Worm (Caenorhabditis elegans) whole organism, L3 larva: ENCODE data around the gene F09F9.3.

Experiments
- R02D3.7 ChIP-seq: fragments of 150-350 bp; optimal IDR thresholded peaks from 2 replicates; lab custom pipeline; 2014; ENCODE audit warnings: missing biosample characterization, missing genetic modification characterization
- ceh-16 ChIP-seq: sonication (generic microtip); optimal IDR thresholded peaks from 2 replicates; lab custom pipeline; 2017; ENCODE audit warnings: missing biosample characterization, missing genetic modification characterization
- ceh-28 ChIP-seq: fragments of 150-350 bp; optimal IDR thresholded peaks from 2 replicates; lab custom pipeline; 2014; ENCODE audit warnings: missing biosample characterization, missing genetic modification reagents, missing genetic modification characterization
- daf-12 ChIP-seq: fragments of 150-350 bp; optimal IDR thresholded peaks from 2 replicates; lab custom pipeline; 2014; ENCODE audit warnings: missing biosample characterization, missing genetic modification reagents, missing genetic modification characterization
- egl-5 ChIP-seq: fragments of 150-350 bp; optimal IDR thresholded peaks from 2 replicates; lab custom pipeline; 2017; ENCODE audit warnings: missing biosample characterization, missing genetic modification reagents, missing genetic modification characterization, inconsistent platforms
- elt-1 ChIP-seq: fragments of 150-350 bp; optimal IDR thresholded peaks from 2 replicates; lab custom pipeline; 2014; ENCODE audit warnings: missing biosample characterization, missing genetic modification characterization
- elt-2 ChIP-seq: sonication (generic microtip); optimal IDR thresholded peaks from 2 replicates; lab custom pipeline; 2016; ENCODE audit warnings: missing genetic modification reagents, mild to moderate bottlenecking, missing genetic modification characterization, missing compliant biosample characterization
- fkh-10 ChIP-seq: sonication (generic microtip); optimal IDR thresholded peaks from 2 replicates; lab custom pipeline; 2017; ENCODE audit warnings: missing biosample characterization, missing genetic modification reagents, missing genetic modification characterization
- fkh-2 ChIP-seq: fragments of 150-350 bp; optimal IDR thresholded peaks from 2 replicates; lab custom pipeline; 2014; ENCODE audit warnings: missing biosample characterization, missing genetic modification reagents, missing genetic modification characterization
- hmg-11 ChIP-seq: sonication (generic microtip); optimal IDR thresholded peaks from 2 replicates; lab custom pipeline; 2016; ENCODE audit warnings: missing genetic modification characterization, missing compliant biosample characterization
- jun-1 ChIP-seq: fragments of 150-350 bp; optimal IDR thresholded peaks from 2 replicates; lab custom pipeline; 2014; ENCODE audit warnings: missing biosample characterization, missing genetic modification reagents, missing genetic modification characterization
- lin-39 ChIP-seq: fragments of 150-350 bp; optimal IDR thresholded peaks from 2 replicates; lab custom pipeline; 2018; ENCODE audit warnings: missing biosample characterization, missing genetic modification reagents, missing genetic modification characterization
- mml-1 ChIP-seq: fragments of 150-350 bp; sonication (generic microtip); optimal IDR thresholded peaks from 3 replicates; lab custom pipeline; 2014; ENCODE audit warnings: missing biosample characterization, missing genetic modification characterization
- nhr-11 ChIP-seq: fragments of 150-350 bp; optimal IDR thresholded peaks from 2 replicates; lab custom pipeline; 2014; ENCODE audit warnings: missing biosample characterization, missing genetic modification characterization
- nhr-12 ChIP-seq: fragments of 150-350 bp; optimal IDR thresholded peaks from 2 replicates; lab custom pipeline; 2014; ENCODE audit warnings: missing biosample characterization, missing genetic modification characterization
- nhr-237 ChIP-seq: fragments of 150-350 bp; optimal IDR thresholded peaks from 2 replicates; lab custom pipeline; 2014; ENCODE audit warnings: missing biosample characterization, missing genetic modification characterization
- nhr-28 ChIP-seq: fragments of 150-350 bp; optimal IDR thresholded peaks from 2 replicates; lab custom pipeline; 2014; ENCODE audit warnings: missing biosample characterization, missing genetic modification characterization
- nhr-43 ChIP-seq: sonication (generic microtip); optimal IDR thresholded peaks from 2 replicates; lab custom pipeline; 2016; ENCODE audit warnings: mild to moderate bottlenecking, missing genetic modification characterization, missing compliant biosample characterization; ENCODE audit not compliant: poor library complexity, severe bottlenecking
- nhr-76 ChIP-seq: fragments of 150-350 bp; sonication (generic microtip); optimal IDR thresholded peaks from 5 replicates; lab custom pipeline; 2014; ENCODE audit warnings: missing biosample characterization, missing genetic modification characterization
- pha-4 ChIP-seq: fragments of 150-350 bp; optimal IDR thresholded peaks from 2 replicates; lab custom pipeline; 2014; ENCODE audit warnings: missing biosample characterization, missing genetic modification reagents, missing genetic modification characterization
- pqm-1 ChIP-seq: fragments of 150-350 bp; optimal IDR thresholded peaks from 2 replicates; lab custom pipeline; 2017; ENCODE audit warnings: missing biosample characterization, missing genetic modification characterization, inconsistent platforms
- skn-1 ChIP-seq: fragments of 150-350 bp; optimal IDR thresholded peaks from 2 replicates; lab custom pipeline; 2014; ENCODE audit warnings: missing biosample characterization, missing genetic modification characterization
- tbx-2 ChIP-seq: sonication (generic microtip); optimal IDR thresholded peaks from 2 replicates; lab custom pipeline; 2016; ENCODE audit warnings: mild to moderate bottlenecking, missing genetic modification characterization, missing compliant biosample characterization
- unc-62 ChIP-seq: fragments of 150-350 bp; sonication (generic microtip); optimal IDR thresholded peaks from 4 replicates; lab custom pipeline; 2014; ENCODE audit warnings: missing biosample characterization, missing genetic modification reagents, missing genetic modification characterization

F09F9.3 gene

DNA sequence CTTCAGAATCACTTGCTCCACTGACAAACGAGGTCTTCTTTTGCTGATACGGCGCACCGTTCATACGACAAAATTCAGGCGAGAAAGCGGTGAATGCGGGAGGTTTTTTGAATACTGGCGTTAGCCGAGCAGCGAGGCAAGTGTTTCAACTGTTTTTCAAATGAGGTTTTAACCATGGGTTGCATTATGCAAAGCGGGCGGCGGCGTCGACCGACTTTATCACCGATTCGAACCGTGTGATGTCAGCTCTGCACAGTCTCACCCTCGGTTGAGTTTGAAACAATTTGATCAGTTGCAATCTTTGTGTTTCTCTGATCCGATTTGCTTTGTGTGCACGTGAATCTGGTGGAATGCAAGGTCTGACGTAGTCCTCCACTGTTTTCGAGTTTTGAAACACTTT is 20.4 kb downstream of the F09F9.3 start, which contains the start of gene clh-4:
clh-4 (minus strand) TSS at position 101 of the 400 bp plus-strand sequence.
- TF ChIP-seq nhr-76 (tag; lab: Kevin White, UChicago), result no peak

DNA sequence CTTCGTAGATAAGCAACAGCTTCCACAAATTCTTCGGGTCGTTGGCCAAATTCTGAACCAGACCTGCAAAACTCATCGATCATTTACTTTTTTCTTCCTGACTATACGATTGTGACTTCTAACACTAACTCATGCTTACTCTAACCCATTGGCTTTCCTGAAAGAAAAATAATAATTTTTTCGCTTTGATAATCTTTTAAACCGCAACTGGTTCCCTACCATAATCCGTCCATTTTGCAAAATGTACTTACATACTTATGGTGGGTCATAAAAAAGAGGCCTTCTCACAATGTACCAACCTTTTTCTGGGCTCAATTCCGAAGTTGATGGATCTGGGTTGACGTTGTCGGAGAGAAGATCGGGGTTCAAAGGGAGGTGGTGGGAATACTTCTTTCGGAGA is 25.9 kb downstream of the F09F9.3 start:
- TF ChIP-seq lin-39 (tag; lab: Kevin White, UChicago) (peak; percentile 3), elt-1 (tag; lab: Kevin White, UChicago) (peak; percentile 47), ceh-16 (tag; lab: Kevin White, UChicago) (no peak)

DNA sequence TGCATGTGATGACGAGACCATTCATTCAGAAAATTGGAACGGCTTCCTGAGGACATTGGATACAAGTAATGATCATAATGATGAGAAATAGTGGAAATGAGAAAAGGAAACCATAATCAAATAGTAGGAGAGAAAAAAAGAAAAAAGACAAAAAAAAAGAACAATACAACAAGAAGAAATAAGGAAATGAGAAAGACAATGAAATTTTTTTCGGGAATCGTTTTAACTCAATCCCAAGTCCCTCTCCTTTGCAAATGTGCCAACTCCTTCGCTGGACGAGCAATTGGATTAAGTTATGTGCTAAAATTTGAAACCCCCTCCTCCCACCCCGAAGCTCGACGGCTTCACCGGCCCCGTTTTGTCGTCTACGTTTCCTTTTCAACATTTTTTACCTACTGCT is 31.9 kb downstream of the F09F9.3 start:
- TF ChIP-seq fkh-10 (GFP tag; lab: Kevin White, UChicago) (peak; percentile 80), nhr-12 (tag; lab: Kevin White, UChicago) (no peak)

DNA sequence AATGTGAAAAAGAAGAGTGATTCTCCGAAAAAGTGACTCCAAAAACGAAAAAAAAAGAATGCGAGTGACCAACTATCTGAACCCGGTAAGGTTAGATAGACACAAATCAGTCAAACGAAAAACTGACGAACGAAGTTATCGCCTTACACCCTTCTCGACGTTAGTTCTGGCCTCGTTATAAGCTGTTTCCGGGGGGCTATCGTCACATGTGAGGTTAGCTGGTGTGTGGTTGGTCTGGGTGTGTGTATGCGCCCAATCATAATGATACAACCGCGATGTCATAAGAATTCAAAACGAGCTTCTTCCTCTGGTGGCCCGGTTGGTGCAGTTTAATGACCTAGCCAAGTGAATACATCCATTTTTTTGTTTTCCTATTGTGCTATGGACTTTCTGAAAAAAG is 35.3 kb downstream of the F09F9.3 start:
- TF ChIP-seq pqm-1 (peak; percentile 1), tbx-2 (no peak), mml-1 (tag; lab: Kevin White, UChicago) (no peak), nhr-28 (tag; lab: Kevin White, UChicago) (no peak), pha-4 (no peak)

DNA sequence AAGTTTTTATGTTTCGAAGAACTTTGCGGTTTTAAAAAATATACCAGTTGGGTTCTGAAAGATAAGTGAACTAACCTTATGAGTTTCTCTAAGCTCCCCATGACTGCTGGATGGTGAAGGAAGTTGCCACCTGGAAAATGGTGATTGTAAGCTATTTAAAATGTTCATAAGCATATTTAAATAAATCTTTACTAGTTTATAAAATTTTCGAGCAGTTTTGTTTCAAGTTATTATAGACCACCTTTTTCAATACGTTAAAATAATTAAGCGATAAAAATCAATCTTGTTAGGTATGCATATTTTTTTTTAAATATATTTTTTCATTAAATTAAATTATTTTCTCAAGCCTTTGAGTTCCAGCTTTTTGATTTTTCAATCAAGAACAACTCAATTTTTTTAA is 41.6 kb downstream of the F09F9.3 start, which contains the start of gene T06F4.1:
T06F4.1 (minus strand) TSS at position 101 of the 400 bp plus-strand sequence.
- no peak for TF ChIP-seq nhr-237 (tag; lab: Kevin White, UChicago)
- TF ChIP-seq nhr-43 (tag; lab: Kevin White, UChicago), result no peak
- TF ChIP-seq tbx-2, result no peak
- TF ChIP-seq daf-12 (tag; lab: Kevin White, UChicago), result no peak

DNA sequence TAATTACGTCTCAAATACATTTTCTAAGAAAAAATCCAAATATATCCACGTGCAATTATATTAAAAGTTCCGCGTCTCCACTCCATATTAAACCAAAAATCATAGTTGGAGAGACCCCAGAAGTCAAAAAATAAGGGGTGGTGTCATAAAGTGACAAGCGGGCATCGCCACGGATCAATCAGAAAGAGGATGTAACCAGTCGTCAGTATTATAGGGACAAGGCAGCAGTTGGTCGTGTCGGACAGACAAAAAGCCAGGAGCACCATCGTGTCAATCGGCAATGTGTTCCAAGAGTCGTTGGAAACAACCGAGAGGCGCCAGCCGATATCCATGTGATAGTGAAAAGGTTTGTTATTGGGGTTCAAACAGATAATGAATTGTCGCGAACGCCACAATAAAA is 44.9 kb downstream of the F09F9.3 start:
- no peak for TF ChIP-seq ceh-28 (tag; lab: Kevin White, UChicago)
- peak; percentile 66 for TF ChIP-seq unc-62

DNA sequence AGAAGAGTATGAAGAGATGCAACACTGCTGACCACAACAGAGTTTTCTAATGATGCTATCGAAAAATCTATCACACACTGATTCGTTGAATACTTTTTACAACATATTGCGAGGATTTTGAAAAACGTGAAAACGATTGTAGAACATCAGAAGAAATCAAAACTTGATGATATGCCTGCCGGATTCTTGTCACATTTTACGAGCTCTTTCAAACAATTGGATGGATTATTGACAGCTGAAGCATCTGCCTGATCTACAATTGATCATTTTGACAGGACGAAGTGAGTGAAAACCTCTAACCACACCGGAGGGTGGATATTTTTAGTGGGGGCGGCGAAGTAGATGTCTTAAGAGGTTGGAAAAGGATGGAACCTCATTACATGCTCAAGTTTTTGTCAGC is 48.3 kb downstream of the F09F9.3 start:
- TF ChIP-seq ceh-16 (tag; lab: Kevin White, UChicago), result no peak
- TF ChIP-seq egl-5 (tag; lab: Kevin White, UChicago), result no peak
- TF ChIP-seq R02D3.7, result no peak
- no peak for TF ChIP-seq jun-1
- TF ChIP-seq fkh-10 (GFP tag; lab: Kevin White, UChicago), result no peak
- TF ChIP-seq lin-39 (tag; lab: Kevin White, UChicago), result no peak
- TF ChIP-seq nhr-11 (tag; lab: Kevin White, UChicago), result no peak
- no peak for TF ChIP-seq nhr-76 (tag; lab: Kevin White, UChicago)
- TF ChIP-seq skn-1, result no peak
- no peak for TF ChIP-seq hmg-11 (tag; lab: Kevin White, UChicago)
- TF ChIP-seq nhr-28 (tag; lab: Kevin White, UChicago), result no peak
- no peak for TF ChIP-seq elt-2 (tag; lab: Kevin White, UChicago)
- no peak for TF ChIP-seq fkh-2 (tag; lab: Kevin White, UChicago)
